Worm (Caenorhabditis elegans) whole organism, L4 larva: Measurements from ENCODE around the gene lpr-3.
A peak's percentile ranks its signal among the peaks of the same experiment; 100 is the strongest.

Experiments
- D1046.2 ChIP-seq: fragments of 200-800 bp; sonication (Bioruptor generic); IDR thresholded peaks from 2 replicates; pipeline ENCODE4 v1.3.6; 2022; ENCODE audit warnings: missing genetic modification characterization, missing compliant biosample characterization
- F10B5.3 ChIP-seq: sonication (generic microtip); optimal IDR thresholded peaks from 2 replicates; lab custom pipeline; 2016; ENCODE audit warnings: mild to moderate bottlenecking, missing genetic modification characterization, missing compliant biosample characterization
- F49E8.2 ChIP-seq: sonication (generic microtip); optimal IDR thresholded peaks from 2 replicates; lab custom pipeline; 2016; ENCODE audit warnings: missing compliant biosample characterization, mild to moderate bottlenecking, missing genetic modification characterization, borderline replicate concordance
- T20F7.1 ChIP-seq: fragments of 200-800 bp; sonication (Bioruptor generic); optimal IDR thresholded peaks from 2 replicates; lab custom pipeline; 2018; ENCODE audit warnings: mild to moderate bottlenecking, missing genetic modification characterization, missing compliant biosample characterization
- T26A8.4 ChIP-seq: fragments of 200-800 bp; sonication (Bioruptor generic); IDR thresholded peaks from 2 replicates; pipeline ENCODE4 v1.3.6; 2022; ENCODE audit warnings: missing genetic modification characterization, missing compliant biosample characterization
- Y48G9A.11 ChIP-seq: fragments of 200-800 bp; sonication (Bioruptor generic); IDR thresholded peaks from 2 replicates; pipeline ENCODE4 v1.3.6; 2022; ENCODE audit warnings: missing genetic modification reagents, missing genetic modification characterization, missing compliant biosample characterization
- aha-1 ChIP-seq: fragments of 150-350 bp; peaks from one replicate; lab custom pipeline; 2014; ENCODE audit warnings: missing biosample characterization, missing genetic modification characterization
- attf-4 ChIP-seq: sonication (generic microtip); optimal IDR thresholded peaks from 3 replicates; lab custom pipeline; 2017; ENCODE audit warnings: missing biosample characterization, missing genetic modification characterization
- ceh-28 ChIP-seq: fragments of 150-350 bp; optimal IDR thresholded peaks from 2 replicates; lab custom pipeline; 2014; ENCODE audit warnings: missing biosample characterization, missing genetic modification reagents, missing genetic modification characterization
- ceh-82 ChIP-seq: sonication (generic microtip); optimal IDR thresholded peaks from 2 replicates; lab custom pipeline; 2017; ENCODE audit warnings: missing biosample characterization, missing genetic modification characterization
- daf-16 ChIP-seq, 3 experiments: sonication (generic microtip); optimal IDR thresholded peaks; 2 replicates each; lab custom pipeline; 2016 to 2017; ENCODE audit warnings: missing genetic modification characterization in 3 of 3, missing genetic modification reagents in 3 of 3, mild to moderate bottlenecking in 2 of 3, missing compliant biosample characterization in 2 of 3, missing biosample characterization in 1 of 3, moderate library complexity in 1 of 3
- daf-19 ChIP-seq: fragments of 200-800 bp; sonication (Bioruptor generic); conservative IDR thresholded peaks from 2 replicates; pipeline ENCODE4 v1.3.6; 2022; ENCODE audit warnings: missing genetic modification characterization, missing compliant biosample characterization
- dmd-6 ChIP-seq: fragments of 200-800 bp; sonication (Bioruptor generic); IDR thresholded peaks from 2 replicates; pipeline ENCODE4 v1.3.6; 2022; ENCODE audit warnings: missing genetic modification reagents, missing genetic modification characterization, missing compliant biosample characterization
- dmd-8 ChIP-seq: fragments of 200-800 bp; sonication (Bioruptor generic); IDR thresholded peaks from 2 replicates; pipeline ENCODE4 v1.3.6; 2022; ENCODE audit warnings: missing genetic modification characterization, missing compliant biosample characterization
- dmd-9 ChIP-seq: fragments of 200-800 bp; sonication (Bioruptor generic); IDR thresholded peaks from 2 replicates; pipeline ENCODE4 v1.3.6; 2022; ENCODE audit warnings: missing genetic modification reagents, missing genetic modification characterization, missing compliant biosample characterization
- egl-27 ChIP-seq: sonication (generic microtip); optimal IDR thresholded peaks from 3 replicates; lab custom pipeline; 2017; ENCODE audit warnings: missing biosample characterization, missing genetic modification reagents, missing genetic modification characterization
- hlh-11 ChIP-seq: fragments of 200-800 bp; sonication (Bioruptor generic); optimal IDR thresholded peaks from 2 replicates; lab custom pipeline; 2018; ENCODE audit warnings: mild to moderate bottlenecking, missing genetic modification characterization, missing compliant biosample characterization
- hmg-1.1 ChIP-seq: fragments of 200-800 bp; sonication (Bioruptor generic); IDR thresholded peaks from 2 replicates; pipeline ENCODE4 v1.3.6; 2022; ENCODE audit warnings: missing genetic modification reagents, missing genetic modification characterization, missing compliant biosample characterization
- lin-15B ChIP-seq: fragments of 150-350 bp; sonication (generic microtip); optimal IDR thresholded peaks from 3 replicates; lab custom pipeline; 2014; ENCODE audit warnings: missing biosample characterization, missing genetic modification characterization
- lin-29 ChIP-seq: fragments of 200-800 bp; sonication (Bioruptor generic); IDR thresholded peaks from 2 replicates; pipeline ENCODE4 v1.3.6; 2022; ENCODE audit warnings: missing genetic modification reagents, missing genetic modification characterization, missing compliant biosample characterization
- lir-3 ChIP-seq: sonication (generic microtip); optimal IDR thresholded peaks from 2 replicates; lab custom pipeline; 2016; ENCODE audit warnings: mild to moderate bottlenecking, missing genetic modification characterization, missing compliant biosample characterization
- lsy-2 ChIP-seq, 2 experiments: fragments of 150-350 bp in 1 of 2; sonication (generic microtip) in 1 of 2; optimal IDR thresholded peaks; 2 replicates each; lab custom pipeline; 2014 to 2017; ENCODE audit warnings: missing biosample characterization in 2 of 2, missing genetic modification characterization in 2 of 2
- madf-5 ChIP-seq, 2 experiments: fragments of 200-800 bp; sonication (Bioruptor generic); IDR thresholded peaks; 2 replicates each; pipeline ENCODE4 v1.3.6; 2022; ENCODE audit warnings: missing compliant biosample characterization in 2 of 2, missing genetic modification characterization in 2 of 2
- mxl-2 ChIP-seq: fragments of 200-800 bp; sonication (Bioruptor generic); conservative IDR thresholded peaks from 2 replicates; pipeline ENCODE4 v1.3.6; 2022; ENCODE audit warnings: missing genetic modification reagents, missing genetic modification characterization, missing compliant biosample characterization
- mxl-3 ChIP-seq: fragments of 200-800 bp; sonication (Bioruptor generic); optimal IDR thresholded peaks from 2 replicates; lab custom pipeline; 2018; ENCODE audit warnings: mild to moderate bottlenecking, missing genetic modification characterization, missing compliant biosample characterization
- nhr-237 ChIP-seq: sonication (generic microtip); optimal IDR thresholded peaks from 2 replicates; lab custom pipeline; 2017; ENCODE audit warnings: missing biosample characterization, missing genetic modification characterization
- nhr-28 ChIP-seq: fragments of 150-350 bp; optimal IDR thresholded peaks from 2 replicates; lab custom pipeline; 2014; ENCODE audit warnings: missing biosample characterization, missing genetic modification characterization
- nhr-76 ChIP-seq: fragments of 150-350 bp; optimal IDR thresholded peaks from 2 replicates; lab custom pipeline; 2014; ENCODE audit warnings: missing biosample characterization, missing genetic modification characterization
- nhr-77 ChIP-seq: fragments of 150-350 bp; optimal IDR thresholded peaks from 2 replicates; lab custom pipeline; 2014; ENCODE audit warnings: missing biosample characterization, missing genetic modification characterization
- spr-1 ChIP-seq: sonication (generic microtip); optimal IDR thresholded peaks from 2 replicates; lab custom pipeline; 2016; ENCODE audit warnings: mild to moderate bottlenecking, missing genetic modification characterization, missing compliant biosample characterization
- tra-1 ChIP-seq: fragments of 200-800 bp; sonication (Bioruptor generic); IDR thresholded peaks from 2 replicates; pipeline ENCODE4 v1.3.6; 2022; ENCODE audit warnings: missing genetic modification reagents, missing genetic modification characterization, missing compliant biosample characterization
- unc-130 ChIP-seq: sonication (generic microtip); optimal IDR thresholded peaks from 2 replicates; lab custom pipeline; 2016; ENCODE audit warnings: missing genetic modification reagents, missing genetic modification characterization, missing compliant biosample characterization
- unc-62 ChIP-seq, 3 experiments: fragments of 150-350 bp in 1 of 3; sonication (generic microtip); optimal IDR thresholded peaks in 2 of 3; peaks in 1 of 3; 1 replicate in 1 of 3; 2 replicates in 2 of 3; lab custom pipeline; 2014 to 2017; ENCODE audit warnings: missing biosample characterization in 3 of 3, missing genetic modification characterization in 3 of 3, missing genetic modification reagents in 3 of 3, missing genotype in 1 of 3
- zip-11 ChIP-seq: fragments of 200-800 bp; sonication (Bioruptor generic); IDR thresholded peaks from 2 replicates; pipeline ENCODE4 v1.3.6; 2022; ENCODE audit warnings: missing genetic modification characterization, missing compliant biosample characterization

Gene lpr-3

ce11 chrX:11072701-11073100, 15.5 kb downstream of the lpr-3 start:
- TF ChIP-seq nhr-237 (tag; lab: Kevin White, UChicago): no peak
- no peak for TF ChIP-seq madf-5 (GFP tag; IDR thresholded peaks at IDR 0.05; lab: Robert Waterston, UW)
- TF ChIP-seq lir-3: no peak
- TF ChIP-seq T20F7.1 (GFP tag; lab: Kevin White, UChicago): no peak
- TF ChIP-seq lsy-2 (tag; optimal IDR thresholded peaks at IDR 0.05; lab: Kevin White, UChicago): no peak
- TF ChIP-seq hmg-1.1: peak; percentile 32; the same call in 1 of the 2 replicates
- no peak for TF ChIP-seq daf-16 (GFP tag; optimal IDR thresholded peaks at IDR 0.05; lab: Kevin White, UChicago)
- peak; percentile 41 for TF ChIP-seq daf-16 (tag; optimal IDR thresholded peaks at IDR 0.05; lab: Kevin White, UChicago)

DNA sequence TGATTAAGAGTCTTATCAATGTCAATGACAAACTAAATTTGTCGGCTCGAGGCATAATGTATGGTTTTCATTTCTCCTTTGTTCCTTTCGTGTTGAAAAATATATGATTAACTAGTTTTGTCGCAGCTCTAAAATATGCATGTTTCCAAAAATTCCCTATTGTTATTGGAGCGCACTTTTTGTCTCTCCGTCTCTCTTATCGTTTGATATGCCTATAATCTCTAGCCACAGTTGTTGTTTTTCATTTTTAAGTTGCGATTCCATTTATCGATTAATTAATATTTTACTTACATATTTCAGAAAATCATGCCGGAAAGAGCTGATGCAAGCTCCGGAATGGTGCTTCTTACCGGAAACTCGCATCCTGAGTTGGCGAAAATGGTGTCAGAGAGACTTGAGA, 16.2 kb downstream of the lpr-3 start, which contains the start of gene W04G3.5:
Gene W04G3.5 (plus strand): TSS at position 301 of the 400 bp plus-strand sequence.
- TF ChIP-seq aha-1 (tag; lab: Kevin White, UChicago) (peak; percentile 16), daf-19 (GFP tag; lab: Robert Waterston, UW) (no peak)

- TF ChIP-seq lin-29 (GFP tag; lab: Robert Waterston, UW) (no peak), unc-62 (GFP tag; optimal IDR thresholded peaks at IDR 0.05 in 1 of 2; lab: Kevin White, UChicago) (peak in 1 of 2 experiments; percentile 94), unc-62 (tag; optimal IDR thresholded peaks at IDR 0.05; lab: Kevin White, UChicago) (no peak)
Observed at ce11 chrX:11076491-11076890, 19.3 kb downstream of the lpr-3 start, which contains the start of gene W04G3.12. TSS of gene W04G3.12 (minus strand) at chrX:11076801.

DNA sequence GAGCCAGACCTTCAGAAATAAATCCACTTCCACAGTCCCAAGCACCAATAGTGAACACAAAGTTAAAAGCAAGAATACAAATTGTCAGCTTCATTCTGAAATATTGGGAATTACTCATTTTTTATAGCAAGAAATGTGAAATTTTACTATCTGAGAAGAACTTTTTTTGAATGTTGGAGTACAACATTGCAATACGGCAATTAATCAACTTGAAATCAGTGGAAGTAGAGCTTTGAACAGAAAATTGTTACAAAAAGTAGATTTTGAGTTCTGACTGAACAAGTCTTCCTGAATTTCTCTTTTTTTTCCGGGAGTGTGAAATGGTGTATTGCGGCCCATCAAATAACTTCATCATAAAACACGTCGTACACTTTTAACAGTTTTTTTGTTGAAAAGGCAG, 20.9 kb downstream of the lpr-3 start, which contains the start of gene W04G3.10:
Gene W04G3.10 (minus strand): TSS at position 101 of the 400 bp plus-strand sequence.
- TF ChIP-seq tra-1 (GFP tag; lab: Robert Waterston, UW) (no peak), spr-1 (tag; lab: Kevin White, UChicago) (no peak), aha-1 (tag; lab: Kevin White, UChicago) (peak; percentile 34), zip-11 (GFP tag; lab: Robert Waterston, UW) (no peak), dmd-9 (GFP tag; lab: Robert Waterston, UW) (no peak), ceh-82 (tag; lab: Kevin White, UChicago) (no peak), attf-4 (tag; lab: Kevin White, UChicago) (no peak)
- TF ChIP-seq, all 104 proteins: peak for 1

- TF ChIP-seq nhr-76 (tag; lab: Kevin White, UChicago) (no peak), hlh-11 (tag; lab: Kevin White, UChicago) (no peak), Y48G9A.11 (no peak), egl-27 (no peak), mxl-3 (GFP tag; lab: Kevin White, UChicago) (no peak), unc-130 (no peak), nhr-28 (tag; lab: Kevin White, UChicago) (no peak), lsy-2 (tag; optimal IDR thresholded peaks at IDR 0.05; lab: Kevin White, UChicago) (no peak), dmd-8 (GFP tag; lab: Robert Waterston, UW) (no peak), mxl-2 (GFP tag; lab: Robert Waterston, UW) (no peak), lin-15B (no peak), nhr-77 (tag; lab: Kevin White, UChicago) (no peak), F49E8.2 (tag; lab: Kevin White, UChicago) (no peak), T26A8.4 (GFP tag; lab: Robert Waterston, UW) (no peak), F10B5.3 (tag; lab: Kevin White, UChicago) (no peak), ceh-28 (no peak), daf-16 (GFP tag; optimal IDR thresholded peaks at IDR 0.05; lab: Kevin White, UChicago) (no peak), daf-16 (tag; optimal IDR thresholded peaks at IDR 0.05; lab: Kevin White, UChicago) (no peak), D1046.2 (GFP tag; lab: Robert Waterston, UW) (no peak), dmd-6 (GFP tag; lab: Robert Waterston, UW) (no peak)
Observed at ce11 chrX:11079667-11080066, 22.5 kb downstream of the lpr-3 start, which contains the start of gene W04G3.13. TSS of gene W04G3.13 (minus strand) at chrX:11079767.
